Fruit fly (Drosophila melanogaster) whole organism, embryonic: Measurements from ENCODE around the gene CG42540.

Experiments used
- Adf1 ChIP-seq: fragments of 200-800 bp; sonication (Bioruptor generic); IDR thresholded peaks from 2 replicates; pipeline ENCODE4 v1.3.6; 2022; ENCODE audit warnings: missing biosample characterization, missing genetic modification characterization
- Asciz ChIP-seq: fragments of 200-800 bp; sonication (Bioruptor generic); optimal IDR thresholded peaks from 2 replicates; lab custom pipeline; 2017; ENCODE audit warnings: missing biosample characterization, mild to moderate bottlenecking, missing genetic modification characterization, missing genetic modification reagents
- Blimp-1 ChIP-seq: fragments of 200-800 bp; sonication (Bioruptor generic); optimal IDR thresholded peaks from 3 replicates; lab custom pipeline; 2018; ENCODE audit warnings: missing biosample characterization, missing genetic modification characterization, mild to moderate bottlenecking, moderate library complexity, missing genetic modification reagents
- CG11504 ChIP-seq: fragments of 200-800 bp; sonication (Bioruptor generic); optimal IDR thresholded peaks from 3 replicates; lab custom pipeline; 2019; ENCODE audit warnings: missing biosample characterization, mild to moderate bottlenecking, missing genetic modification characterization, moderate library complexity
- CG12236 ChIP-seq: fragments of 200-800 bp; sonication (Bioruptor generic); optimal IDR thresholded peaks from 2 replicates; lab custom pipeline; 2016; ENCODE audit warnings: missing biosample characterization, missing genetic modification characterization
- CG15601 ChIP-seq: fragments of 200-800 bp; sonication (Bioruptor generic); optimal IDR thresholded peaks from 3 replicates; lab custom pipeline; 2019; ENCODE audit warnings: missing biosample characterization, mild to moderate bottlenecking, missing genetic modification characterization, moderate library complexity
- CG17829 ChIP-seq: fragments of 200-800 bp; optimal IDR thresholded peaks from 2 replicates; lab custom pipeline; 2019; ENCODE audit warnings: missing biosample characterization, mild to moderate bottlenecking, missing genetic modification characterization, moderate library complexity
- CG2129 ChIP-seq: fragments of 200-800 bp; sonication (Bioruptor generic); IDR thresholded peaks from 2 replicates; pipeline ENCODE4 v1.3.6; 2022; ENCODE audit warnings: missing biosample characterization, missing genetic modification characterization; ENCODE audit not compliant: partially characterized antibody
- CG2199 ChIP-seq: fragments of 200-800 bp; sonication (Bioruptor generic); IDR thresholded peaks from 3 replicates; pipeline ENCODE4 v1.3.6; 2022; ENCODE audit warnings: missing biosample characterization, missing genetic modification characterization
- CG2678 ChIP-seq: fragments of 200-800 bp; sonication (Bioruptor generic); optimal IDR thresholded peaks from 3 replicates; lab custom pipeline; 2019; ENCODE audit warnings: missing biosample characterization, mild to moderate bottlenecking, missing genetic modification characterization, moderate library complexity
- CG2889 ChIP-seq: fragments of 200-800 bp; sonication (Bioruptor generic); IDR thresholded peaks from 3 replicates; pipeline ENCODE4 v1.3.6; 2022; ENCODE audit warnings: missing biosample characterization, missing genetic modification characterization
- CG30403 ChIP-seq: fragments of 200-800 bp; sonication (Bioruptor generic); optimal IDR thresholded peaks from 3 replicates; lab custom pipeline; 2016; ENCODE audit warnings: missing biosample characterization, missing genetic modification characterization
- CG3065 ChIP-seq: fragments of 200-800 bp; sonication (Bioruptor generic); optimal IDR thresholded peaks from 2 replicates; lab custom pipeline; 2016; ENCODE audit warnings: missing biosample characterization, missing genetic modification characterization
- CG31365 ChIP-seq: fragments of 200-800 bp; sonication (Bioruptor generic); optimal IDR thresholded peaks from 2 replicates; lab custom pipeline; 2018; ENCODE audit warnings: missing biosample characterization, mild to moderate bottlenecking, missing genetic modification characterization
- CG34422 ChIP-seq: fragments of 200-800 bp; sonication (Bioruptor generic); IDR thresholded peaks from 3 replicates; pipeline ENCODE4 v1.3.6; 2022; ENCODE audit warnings: missing biosample characterization, missing genetic modification characterization
- CG4707 ChIP-seq: fragments of 200-800 bp; sonication (Bioruptor generic); optimal IDR thresholded peaks from 2 replicates; lab custom pipeline; 2018; ENCODE audit warnings: missing biosample characterization, mild to moderate bottlenecking, missing genetic modification characterization, moderate library complexity
- CG5245 ChIP-seq: fragments of 200-800 bp; sonication (Bioruptor generic); optimal IDR thresholded peaks from 3 replicates; lab custom pipeline; 2016; ENCODE audit warnings: missing biosample characterization, missing genetic modification characterization
- CG7556 ChIP-seq: fragments of 200-800 bp; sonication (Bioruptor generic); optimal IDR thresholded peaks from 2 replicates; lab custom pipeline; 2017; ENCODE audit warnings: missing biosample characterization, mild to moderate bottlenecking, missing genetic modification characterization
- CG8281 ChIP-seq: fragments of 200-800 bp; sonication (Bioruptor generic); optimal IDR thresholded peaks from 2 replicates; lab custom pipeline; 2018; ENCODE audit warnings: missing biosample characterization, mild to moderate bottlenecking, missing genetic modification characterization, moderate library complexity
- CG8290 ChIP-seq, 3 experiments: fragments of 200-800 bp; sonication (Bioruptor generic); optimal IDR thresholded peaks; 2 replicates each; lab custom pipeline; 2016 to 2019; ENCODE audit warnings: missing biosample characterization in 3 of 3, missing genetic modification characterization in 3 of 3, mild to moderate bottlenecking in 2 of 3, moderate library complexity in 1 of 3
- E2f2 ChIP-seq: fragments of 200-800 bp; sonication (Bioruptor generic); IDR thresholded peaks from 2 replicates; pipeline ENCODE4 v1.3.6; 2022; ENCODE audit warnings: missing biosample characterization, missing genetic modification characterization
- Hmr ChIP-seq: fragments of 200-800 bp; sonication (Bioruptor generic); optimal IDR thresholded peaks from 3 replicates; lab custom pipeline; 2017; ENCODE audit warnings: mild to moderate bottlenecking, missing biosample characterization, missing genetic modification reagents, missing genetic modification characterization
- Hr78 ChIP-seq, 2 experiments: fragments of 200-800 bp in 1 of 2; fragments of >200 bp in 1 of 2; sonication (Bioruptor generic) in 1 of 2; optimal IDR thresholded peaks; 2 replicates each; lab custom pipeline; 2017 to 2019; ENCODE audit warnings: missing biosample characterization in 2 of 2, missing genetic modification characterization in 2 of 2, mild to moderate bottlenecking in 1 of 2, moderate library complexity in 1 of 2
- Kr ChIP-seq: fragments of 200-800 bp; sonication (Bioruptor generic); optimal IDR thresholded peaks from 2 replicates; lab custom pipeline; 2017; ENCODE audit warnings: missing biosample characterization, mild to moderate bottlenecking, missing genetic modification characterization
- Med ChIP-seq: fragments of 200-800 bp; sonication (Bioruptor generic); peaks from one replicate; lab custom pipeline; 2016; ENCODE audit warnings: missing biosample characterization, missing genetic modification characterization, mild to moderate bottlenecking, inconsistent platforms, moderate library complexity
- Mes4 ChIP-seq: fragments of 200-800 bp; sonication (Bioruptor generic); optimal IDR thresholded peaks from 2 replicates; lab custom pipeline; 2016; ENCODE audit warnings: missing biosample characterization, missing genetic modification characterization
- NFAT ChIP-seq: fragments of 200-800 bp; sonication (Bioruptor generic); IDR thresholded peaks from 2 replicates; pipeline ENCODE4 v1.3.6; 2022; ENCODE audit warnings: missing biosample characterization, missing genetic modification characterization
- Nf-YB ChIP-seq: fragments of 200-800 bp; sonication (Bioruptor generic); optimal IDR thresholded peaks from 3 replicates; lab custom pipeline; 2019; ENCODE audit warnings: missing biosample characterization, mild to moderate bottlenecking, missing genetic modification characterization, moderate library complexity
- PHDP ChIP-seq: fragments of 200-800 bp; sonication (Bioruptor generic); optimal IDR thresholded peaks from 3 replicates; lab custom pipeline; 2018; ENCODE audit warnings: missing biosample characterization, mild to moderate bottlenecking, missing genetic modification characterization, moderate library complexity
- Spps ChIP-seq: fragments of 200-800 bp; sonication (Bioruptor generic); optimal IDR thresholded peaks from 2 replicates; lab custom pipeline; 2018; ENCODE audit warnings: missing biosample characterization, mild to moderate bottlenecking, missing genetic modification characterization
- Vsx1 ChIP-seq: fragments of 200-800 bp; sonication (Bioruptor generic); optimal IDR thresholded peaks from 2 replicates; lab custom pipeline; 2017; ENCODE audit warnings: missing biosample characterization, mild to moderate bottlenecking, missing genetic modification characterization, missing genetic modification reagents
- bab2 ChIP-seq: fragments of 200-800 bp; sonication (Bioruptor generic); optimal IDR thresholded peaks from 2 replicates; lab custom pipeline; 2016; ENCODE audit warnings: missing biosample characterization, missing genetic modification characterization
- fd64A ChIP-seq: fragments of 200-800 bp; sonication (Bioruptor generic); optimal IDR thresholded peaks from 3 replicates; lab custom pipeline; 2018; ENCODE audit warnings: missing biosample characterization, mild to moderate bottlenecking, missing genetic modification characterization
- gem ChIP-seq: fragments of 200-800 bp; sonication (Bioruptor generic); optimal IDR thresholded peaks from 2 replicates; lab custom pipeline; 2019; ENCODE audit warnings: missing biosample characterization, mild to moderate bottlenecking, missing genetic modification characterization, moderate library complexity
- grau ChIP-seq: fragments of 200-800 bp; optimal IDR thresholded peaks from 3 replicates; lab custom pipeline; 2019; ENCODE audit warnings: missing biosample characterization, mild to moderate bottlenecking, missing genetic modification characterization, moderate library complexity
- jumu ChIP-seq: fragments of 200-800 bp; sonication (Bioruptor generic); optimal IDR thresholded peaks from 3 replicates; lab custom pipeline; 2016; ENCODE audit warnings: missing biosample characterization, missing genetic modification characterization
- lab ChIP-seq: fragments of 200-800 bp; sonication (Bioruptor generic); optimal IDR thresholded peaks from 3 replicates; lab custom pipeline; 2017; ENCODE audit warnings: missing biosample characterization, missing genetic modification characterization, mild to moderate bottlenecking, moderate library complexity, missing genetic modification reagents
- nmo ChIP-seq: fragments of 200-800 bp; sonication (Bioruptor generic); optimal IDR thresholded peaks from 2 replicates; lab custom pipeline; 2018; ENCODE audit warnings: missing biosample characterization, mild to moderate bottlenecking, missing genetic modification characterization, moderate library complexity
- nom ChIP-seq: fragments of 200-800 bp; sonication (Bioruptor generic); optimal IDR thresholded peaks from 2 replicates; lab custom pipeline; 2017; ENCODE audit warnings: missing biosample characterization, missing genetic modification characterization, mild to moderate bottlenecking, moderate library complexity, missing genetic modification reagents
- pnt ChIP-seq: fragments of 200-800 bp; sonication (Bioruptor generic); optimal IDR thresholded peaks from 3 replicates; lab custom pipeline; 2016; ENCODE audit warnings: missing biosample characterization, missing genetic modification characterization
- sd ChIP-seq: fragments of 200-800 bp; sonication (Bioruptor generic); optimal IDR thresholded peaks from 3 replicates; lab custom pipeline; 2018; ENCODE audit warnings: missing biosample characterization, mild to moderate bottlenecking, missing genetic modification characterization, moderate library complexity
- sqz ChIP-seq: fragments of 200-800 bp; sonication (Bioruptor generic); optimal IDR thresholded peaks from 3 replicates; lab custom pipeline; 2018; ENCODE audit warnings: missing biosample characterization, mild to moderate bottlenecking, missing genetic modification characterization
- sug ChIP-seq: fragments of 200-800 bp; optimal IDR thresholded peaks from 2 replicates; lab custom pipeline; 2019; ENCODE audit warnings: missing biosample characterization, mild to moderate bottlenecking, missing genetic modification characterization, moderate library complexity
- tap ChIP-seq: fragments of 200-800 bp; optimal IDR thresholded peaks from 3 replicates; lab custom pipeline; 2019; ENCODE audit warnings: missing biosample characterization, mild to moderate bottlenecking, missing genetic modification characterization, moderate library complexity
- tll ChIP-seq, 2 experiments: fragments of 200-800 bp in 1 of 2; fragments of >200 bp in 1 of 2; sonication (Bioruptor generic) in 1 of 2; optimal IDR thresholded peaks; 2 replicates each; lab custom pipeline; 2017 to 2019; ENCODE audit warnings: missing biosample characterization in 2 of 2, missing genetic modification characterization in 2 of 2, mild to moderate bottlenecking in 1 of 2, moderate library complexity in 1 of 2
- vfl ChIP-seq: fragments of 200-800 bp; sonication (Bioruptor generic); optimal IDR thresholded peaks from 2 replicates; lab custom pipeline; 2016; ENCODE audit warnings: missing biosample characterization, missing genetic modification characterization
- z ChIP-seq: fragments of 200-800 bp; sonication (Bioruptor generic); IDR thresholded peaks from 3 replicates; pipeline ENCODE4 v1.3.6; 2022; ENCODE audit warnings: missing biosample characterization, missing genetic modification characterization
- zen ChIP-seq: fragments of 200-800 bp; sonication (Bioruptor generic); optimal IDR thresholded peaks from 3 replicates; lab custom pipeline; 2018; ENCODE audit warnings: missing biosample characterization, mild to moderate bottlenecking, missing genetic modification characterization, moderate library complexity

CG42540 gene

dm6 chr3L:4550153-4550802 lies 5.6 kb upstream of the CG42540 start:
- no peak for TF ChIP-seq z (GFP tag; lab: Robert Waterston, UW)
- TF ChIP-seq jumu (GFP tag; lab: Kevin White, UChicago) = no peak
- no peak for TF ChIP-seq CG34422 (GFP tag; lab: Robert Waterston, UW)
- TF ChIP-seq NFAT = no peak
- TF ChIP-seq gem (tag; lab: Kevin White, UChicago) = no peak
- no peak for TF ChIP-seq CG30403 (GFP tag; lab: Kevin White, UChicago)
- peak; percentile 8 for TF ChIP-seq lab (GFP tag; lab: Kevin White, UChicago)
- TF ChIP-seq tll (GFP tag; optimal IDR thresholded peaks at IDR 0.05; lab: Kevin White, UChicago) = no peak
- peak in 1 of 2 experiments; percentile 14 for TF ChIP-seq Hr78 (GFP tag; optimal IDR thresholded peaks at IDR 0.05; lab: Kevin White, UChicago)
- TF ChIP-seq Spps (tag; lab: Kevin White, UChicago) = no peak
- TF ChIP-seq CG5245 (GFP tag; lab: Kevin White, UChicago) = no peak
- no peak for TF ChIP-seq Kr (GFP tag; lab: Kevin White, UChicago)
- TF ChIP-seq vfl (GFP tag; lab: Kevin White, UChicago) = no peak
- TF ChIP-seq CG31365 = no peak
- no peak for TF ChIP-seq nom
- TF ChIP-seq PHDP (tag; lab: Kevin White, UChicago) = peak; percentile 19
- TF ChIP-seq bab2 (GFP tag; lab: Kevin White, UChicago) = no peak
- peak; percentile 9 for TF ChIP-seq Blimp-1 (GFP tag; lab: Kevin White, UChicago)
- no peak for TF ChIP-seq CG7556 (GFP tag; lab: Kevin White, UChicago)
- no peak for TF ChIP-seq tap
- TF ChIP-seq CG11504 (tag; lab: Kevin White, UChicago) = peak; percentile 21
- TF ChIP-seq CG8281 (tag; lab: Kevin White, UChicago) = peak; percentile 90
- TF ChIP-seq sug = peak; percentile 94
- no peak for TF ChIP-seq grau
- TF ChIP-seq CG15601 (tag; lab: Kevin White, UChicago) = peak; percentile 37
- no peak for TF ChIP-seq Mes4 (GFP tag; lab: Kevin White, UChicago)
- TF ChIP-seq CG17829 (tag; lab: Kevin White, UChicago) = no peak
- no peak for TF ChIP-seq CG2889
- TF ChIP-seq pnt (GFP tag; lab: Kevin White, UChicago) = no peak
- no peak for TF ChIP-seq zen (tag; lab: Kevin White, UChicago)
- no peak for TF ChIP-seq CG3065 (GFP tag; lab: Kevin White, UChicago)
- TF ChIP-seq CG2129 (GFP tag; lab: Robert Waterston, UW) = no peak
- TF ChIP-seq Adf1 (GFP tag; lab: Robert Waterston, UW) = no peak
- peak; percentile 37 for TF ChIP-seq CG2678 (tag; lab: Kevin White, UChicago)
- TF ChIP-seq nmo (GFP tag; lab: Kevin White, UChicago) = no peak
- peak; percentile 3 for TF ChIP-seq CG4707 (GFP tag; lab: Kevin White, UChicago)
- no peak for TF ChIP-seq Nf-YB
- TF ChIP-seq CG8290 (GFP tag; optimal IDR thresholded peaks at IDR 0.05; lab: Kevin White, UChicago) = no peak
- peak in 1 of 2 experiments; percentile 9 for TF ChIP-seq CG8290 (tag; optimal IDR thresholded peaks at IDR 0.05; lab: Kevin White, UChicago)
- TF ChIP-seq fd64A (GFP tag; lab: Kevin White, UChicago) = peak; percentile 15
- TF ChIP-seq Med = peak; percentile 1
- no peak for TF ChIP-seq Hmr
- no peak for TF ChIP-seq Vsx1
- TF ChIP-seq Asciz (GFP tag; lab: Kevin White, UChicago) = peak; percentile 23
- no peak for TF ChIP-seq E2f2 (GFP tag; lab: Robert Waterston, UW)
- no peak for TF ChIP-seq CG12236 (GFP tag; lab: Kevin White, UChicago)
- peak; percentile 36 for TF ChIP-seq sd (tag; lab: Kevin White, UChicago)
- no peak for TF ChIP-seq CG2199 (GFP tag; lab: Robert Waterston, UW)
- TF ChIP-seq sqz (GFP tag; lab: Kevin White, UChicago) = peak; percentile 42
